Worm (Caenorhabditis elegans): ENCODE results near the gene zipt-9.

Gene zipt-9

ce11 chrV:13678542-13678941 lies 36.5 kb downstream of the zipt-9 start, which contains the start of the genes tag-65 and ccz-1:
Gene tag-65, minus strand, starts transcription at chrV:13678587.
Gene ccz-1, plus strand, starts transcription at chrV:13678875.
- TF ChIP-seq hmg-11 (tag; optimal IDR thresholded peaks at IDR 0.05): no peak
- no peak for TF ChIP-seq skn-1 (tag; optimal IDR thresholded peaks at IDR 0.05)
- TF ChIP-seq nhr-237 (tag; optimal IDR thresholded peaks at IDR 0.05): no peak
- peak; percentile 79 for TF ChIP-seq snpc-4 (tag; optimal IDR thresholded peaks at IDR 0.05)
- TF ChIP-seq eor-1 (tag; optimal IDR thresholded peaks at IDR 0.05): no peak
- no peak for TF ChIP-seq ztf-4 (tag; optimal IDR thresholded peaks at IDR 0.05)
- peak; percentile 40 for TF ChIP-seq egl-27 (tag; optimal IDR thresholded peaks at IDR 0.05)
- TF ChIP-seq nhr-25 (tag; optimal IDR thresholded peaks at IDR 0.05): peak; percentile 35
- TF ChIP-seq fos-1 (tag; optimal IDR thresholded peaks at IDR 0.05): no peak
- TF ChIP-seq nhr-67 (tag; optimal IDR thresholded peaks at IDR 0.05): no peak
- TF ChIP-seq elt-3 (tag; optimal IDR thresholded peaks at IDR 0.05): no peak
- peak; percentile 11 for TF ChIP-seq nhr-11 (tag; optimal IDR thresholded peaks at IDR 0.05)
- TF ChIP-seq nhr-43 (tag; optimal IDR thresholded peaks at IDR 0.05; ENCODE audit: poor library complexity, severe bottlenecking): peak; percentile 92
- TF ChIP-seq lin-15B (tag; optimal IDR thresholded peaks at IDR 0.05): peak; percentile 91
- peak; percentile 37 for TF ChIP-seq lin-39 (tag; optimal IDR thresholded peaks at IDR 0.05)
- TF ChIP-seq pha-4 (tag; optimal IDR thresholded peaks at IDR 0.05): peak; percentile 94
- TF ChIP-seq ceh-82 (tag; optimal IDR thresholded peaks at IDR 0.05): peak; percentile 71
- no peak for TF ChIP-seq mdl-1 (tag; optimal IDR thresholded peaks at IDR 0.05)
- no peak for TF ChIP-seq ceh-9 (tag; optimal IDR thresholded peaks at IDR 0.05)
- peak; percentile 42 for TF ChIP-seq lsy-12 (tag; optimal IDR thresholded peaks at IDR 0.05)
- peak; percentile 53 for TF ChIP-seq elt-2 (tag; optimal IDR thresholded peaks at IDR 0.05)
- peak; percentile 77 for TF ChIP-seq ceh-28 (tag; optimal IDR thresholded peaks at IDR 0.05)
- TF ChIP-seq fkh-10 (GFP tag; optimal IDR thresholded peaks at IDR 0.05): peak; percentile 37
- TF ChIP-seq nhr-12 (tag; optimal IDR thresholded peaks at IDR 0.05): no peak
- TF ChIP-seq egl-5 (tag; optimal IDR thresholded peaks at IDR 0.05): peak; percentile 65
- TF ChIP-seq sea-2 (GFP tag; optimal IDR thresholded peaks at IDR 0.05): no peak
- no peak for TF ChIP-seq zag-1 (tag; optimal IDR thresholded peaks at IDR 0.05)
- TF ChIP-seq nhr-76 (tag; optimal IDR thresholded peaks at IDR 0.05): no peak
- TF ChIP-seq unc-62 (GFP tag; optimal IDR thresholded peaks at IDR 0.05): no peak
- peak; percentile 81 for TF ChIP-seq R02D3.7 (tag; optimal IDR thresholded peaks at IDR 0.05)
- TF ChIP-seq nhr-28 (tag; optimal IDR thresholded peaks at IDR 0.05): no peak
- no peak for TF ChIP-seq mml-1 (tag; optimal IDR thresholded peaks at IDR 0.05)
- peak; percentile 3 for TF ChIP-seq elt-1 (tag; optimal IDR thresholded peaks at IDR 0.05)
- TF ChIP-seq nfya-1 (tag; optimal IDR thresholded peaks at IDR 0.05; ENCODE audit: insufficient read depth): peak; percentile 87
- TF ChIP-seq tbx-2 (tag; optimal IDR thresholded peaks at IDR 0.05): peak; percentile 80
- peak; percentile 94 for TF ChIP-seq nhr-23 (tag; optimal IDR thresholded peaks at IDR 0.05)
- no peak for TF ChIP-seq ZK546.5 (tag; optimal IDR thresholded peaks at IDR 0.05)
- peak; percentile 33 for TF ChIP-seq ama-1 (optimal IDR thresholded peaks at IDR 0.05)
- TF ChIP-seq daf-12 (tag; optimal IDR thresholded peaks at IDR 0.05): no peak
- no peak for TF ChIP-seq aly-2 (tag; optimal IDR thresholded peaks at IDR 0.05)
- peak; percentile 27 for TF ChIP-seq pqm-1 (tag; optimal IDR thresholded peaks at IDR 0.05)
- no peak for TF ChIP-seq ceh-16 (tag; optimal IDR thresholded peaks at IDR 0.05)
- no peak for TF ChIP-seq unc-39 (tag; optimal IDR thresholded peaks at IDR 0.05)
- peak; percentile 70 for TF ChIP-seq jun-1 (tag; optimal IDR thresholded peaks at IDR 0.05)
- peak; percentile 37 for TF ChIP-seq nhr-77 (tag; optimal IDR thresholded peaks at IDR 0.05)
- TF ChIP-seq fkh-2 (tag; optimal IDR thresholded peaks at IDR 0.05): no peak
- no peak for TF ChIP-seq ztf-11 (tag; optimal IDR thresholded peaks at IDR 0.05)
